Worm (Caenorhabditis elegans): ENCODE results near the gene dve-1.

dve-1 gene

DNA sequence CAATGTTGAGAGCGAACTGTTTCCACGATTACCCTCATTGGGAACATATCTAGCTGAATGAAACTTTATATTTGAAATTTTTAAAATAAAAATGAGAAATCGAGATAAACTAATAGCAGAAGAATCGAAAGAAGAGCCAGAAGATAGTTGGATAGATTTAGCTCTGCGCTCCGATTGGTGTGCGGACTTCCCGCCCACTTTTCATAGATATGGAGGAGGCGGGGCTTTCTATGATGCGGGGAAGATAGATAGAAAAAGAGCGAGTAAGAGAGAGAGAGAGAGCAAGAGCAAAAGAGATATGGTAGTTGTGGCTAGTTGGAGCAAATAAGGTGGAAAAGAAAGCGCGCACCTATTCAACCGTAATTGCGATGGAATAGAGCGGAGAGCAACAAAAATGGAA lies at the start of gene dve-1:
Gene dve-1 (minus strand): TSS at position 66 of the 400 bp plus-strand sequence.
- TF ChIP-seq dao-5 (tag; optimal IDR thresholded peaks at IDR 0.05), result no peak
- no peak for TF ChIP-seq him-1 (tag; optimal IDR thresholded peaks at IDR 0.05)
- TF ChIP-seq W03F9.2 (tag; optimal IDR thresholded peaks at IDR 0.05), result no peak

DNA sequence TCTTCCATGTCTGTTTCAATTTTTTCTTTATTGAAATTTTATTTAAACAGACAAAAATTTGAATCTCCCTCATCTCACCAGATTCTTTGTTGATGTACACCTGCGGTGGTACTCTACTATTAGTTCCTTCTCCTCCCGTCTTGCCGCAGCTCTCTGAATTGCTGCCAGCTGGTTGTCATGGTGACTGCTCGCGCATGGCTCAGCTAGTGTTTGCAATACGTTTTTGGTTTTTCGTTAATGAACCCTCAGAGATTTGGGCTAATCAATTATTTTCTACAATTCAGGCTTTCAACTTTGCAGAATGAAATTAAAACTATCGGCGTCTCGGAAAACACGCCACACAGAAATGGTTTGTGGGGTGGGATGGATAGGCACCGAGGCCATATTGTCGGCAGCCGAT lies 47.5 kb upstream of the dve-1 start, which contains the start of gene che-2:
Gene che-2 (plus strand): TSS at position 301 of the 400 bp plus-strand sequence.
- no peak for TF ChIP-seq W03F9.2 (tag; optimal IDR thresholded peaks at IDR 0.05)
- no peak for TF ChIP-seq him-1 (tag; optimal IDR thresholded peaks at IDR 0.05)
- no peak for TF ChIP-seq dao-5 (tag; optimal IDR thresholded peaks at IDR 0.05)

DNA sequence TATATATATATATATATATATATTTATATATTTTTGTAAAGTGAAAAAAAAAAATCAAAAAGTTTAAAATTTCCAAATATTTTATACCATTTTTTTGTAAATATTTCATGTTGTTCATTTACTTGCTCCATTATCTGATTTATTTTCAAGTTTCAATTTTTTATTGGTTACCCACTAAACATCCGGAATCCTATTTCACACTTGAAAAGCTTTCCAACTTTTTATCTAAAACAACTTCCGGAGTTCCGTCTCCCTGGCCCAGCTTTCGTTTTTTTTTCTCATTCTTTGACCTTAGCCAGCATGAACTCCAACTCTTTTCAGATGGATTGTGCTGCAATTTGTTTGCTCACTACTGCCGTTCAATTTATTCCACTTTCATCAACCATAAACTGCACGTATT lies 42.6 kb upstream of the dve-1 start, which contains the start of gene F38G1.3:
Gene F38G1.3 (plus strand): TSS at position 301 of the 400 bp plus-strand sequence.
- TF ChIP-seq him-1 (tag; optimal IDR thresholded peaks at IDR 0.05) (no peak), W03F9.2 (tag; optimal IDR thresholded peaks at IDR 0.05) (no peak), dao-5 (tag; optimal IDR thresholded peaks at IDR 0.05) (no peak)

DNA sequence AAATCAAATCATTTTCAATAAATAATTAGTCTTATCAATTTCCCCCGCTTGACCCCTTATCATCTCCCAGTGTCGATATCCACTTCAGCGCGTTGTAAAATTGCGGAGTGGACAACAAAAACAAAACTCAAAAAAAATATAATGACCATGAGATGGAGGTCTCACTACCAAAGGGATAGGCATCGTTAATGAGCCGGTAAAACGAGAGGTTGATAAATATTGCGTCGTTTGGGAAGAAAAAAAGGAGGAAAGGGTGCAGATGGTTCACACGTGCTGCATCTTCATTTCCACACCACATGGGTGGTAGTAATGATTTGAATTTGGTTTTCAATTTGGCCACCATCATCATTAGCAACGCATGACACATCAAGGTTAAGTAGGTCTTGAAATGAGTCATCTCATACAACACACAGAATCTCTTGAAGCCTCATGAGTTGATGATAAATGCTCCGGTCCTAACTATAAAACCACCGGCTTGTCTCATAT lies 33.8 kb upstream of the dve-1 start:
- TF ChIP-seq W03F9.2 (tag; optimal IDR thresholded peaks at IDR 0.05), result no peak
- TF ChIP-seq dao-5 (tag; optimal IDR thresholded peaks at IDR 0.05), result no peak
- no peak for TF ChIP-seq him-1 (tag; optimal IDR thresholded peaks at IDR 0.05)

DNA sequence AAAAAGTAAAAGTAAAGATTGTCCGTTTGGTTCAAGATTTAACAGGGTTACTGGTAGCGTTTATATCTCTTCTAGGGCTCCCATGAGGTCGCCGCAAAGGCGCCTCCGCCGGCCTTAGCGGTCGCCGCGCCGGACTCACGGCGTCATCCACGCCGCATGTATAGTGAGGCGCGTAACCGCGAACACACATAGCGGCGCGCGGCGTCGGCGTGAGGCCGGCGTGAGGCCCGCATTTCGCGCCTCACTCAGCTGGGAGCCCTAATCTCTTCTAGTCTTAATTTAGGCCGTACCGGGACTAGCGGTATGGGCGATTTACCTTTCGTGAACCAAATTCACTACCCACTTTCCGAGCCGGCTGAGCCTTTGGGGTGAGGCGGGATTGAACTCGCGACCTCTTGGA lies 28.0 kb upstream of the dve-1 start:
- TF ChIP-seq W03F9.2 (tag; optimal IDR thresholded peaks at IDR 0.05), result no peak
- no peak for TF ChIP-seq him-1 (tag; optimal IDR thresholded peaks at IDR 0.05)
- TF ChIP-seq dao-5 (tag; optimal IDR thresholded peaks at IDR 0.05), result no peak

DNA sequence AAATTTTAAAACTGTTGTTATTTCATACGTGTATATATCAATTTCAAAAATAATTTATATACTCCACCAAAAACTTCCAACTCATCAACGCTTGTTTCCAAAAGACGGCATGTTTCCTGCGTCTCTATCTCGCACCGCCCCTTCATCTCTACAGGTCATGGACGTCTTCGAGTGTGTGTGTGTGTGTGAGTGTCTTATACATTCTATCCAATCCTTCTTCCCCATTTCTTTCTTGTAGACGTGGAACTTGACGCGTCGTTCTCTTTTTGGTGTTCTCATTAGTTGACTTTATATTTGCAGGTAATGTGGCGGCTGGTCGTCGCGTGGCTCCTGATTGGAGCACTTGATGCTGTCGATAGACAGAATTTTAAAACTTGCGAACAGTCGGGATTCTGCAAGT lies 26.7 kb upstream of the dve-1 start, which contains the start of gene aagr-4:
Gene aagr-4 (plus strand): TSS at position 301 of the 400 bp plus-strand sequence.
- TF ChIP-seq dao-5 (tag; optimal IDR thresholded peaks at IDR 0.05) (no peak), W03F9.2 (tag; optimal IDR thresholded peaks at IDR 0.05) (no peak), him-1 (tag; optimal IDR thresholded peaks at IDR 0.05) (no peak)

DNA sequence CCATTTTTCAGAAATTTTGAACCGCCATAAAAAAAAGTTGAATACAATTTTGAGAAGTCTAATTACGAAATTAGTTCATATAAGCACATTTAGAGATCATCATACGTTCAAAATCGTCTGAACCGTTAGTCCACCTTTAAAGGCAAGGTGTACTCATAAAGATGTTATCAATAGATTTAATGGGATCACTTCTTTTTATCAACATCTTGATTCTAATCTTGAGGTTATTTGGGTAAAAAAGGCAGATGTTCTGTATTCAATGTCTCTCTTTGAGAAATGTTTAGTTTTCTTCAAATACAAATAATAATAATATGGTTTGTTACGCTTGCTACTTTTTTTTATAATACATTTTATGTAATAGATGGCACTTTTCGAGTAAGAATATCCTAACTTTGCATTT lies 25.7 kb upstream of the dve-1 start:
- TF ChIP-seq W03F9.2 (tag; optimal IDR thresholded peaks at IDR 0.05), result no peak
- TF ChIP-seq dao-5 (tag; optimal IDR thresholded peaks at IDR 0.05), result no peak
- TF ChIP-seq him-1 (tag; optimal IDR thresholded peaks at IDR 0.05), result no peak

DNA sequence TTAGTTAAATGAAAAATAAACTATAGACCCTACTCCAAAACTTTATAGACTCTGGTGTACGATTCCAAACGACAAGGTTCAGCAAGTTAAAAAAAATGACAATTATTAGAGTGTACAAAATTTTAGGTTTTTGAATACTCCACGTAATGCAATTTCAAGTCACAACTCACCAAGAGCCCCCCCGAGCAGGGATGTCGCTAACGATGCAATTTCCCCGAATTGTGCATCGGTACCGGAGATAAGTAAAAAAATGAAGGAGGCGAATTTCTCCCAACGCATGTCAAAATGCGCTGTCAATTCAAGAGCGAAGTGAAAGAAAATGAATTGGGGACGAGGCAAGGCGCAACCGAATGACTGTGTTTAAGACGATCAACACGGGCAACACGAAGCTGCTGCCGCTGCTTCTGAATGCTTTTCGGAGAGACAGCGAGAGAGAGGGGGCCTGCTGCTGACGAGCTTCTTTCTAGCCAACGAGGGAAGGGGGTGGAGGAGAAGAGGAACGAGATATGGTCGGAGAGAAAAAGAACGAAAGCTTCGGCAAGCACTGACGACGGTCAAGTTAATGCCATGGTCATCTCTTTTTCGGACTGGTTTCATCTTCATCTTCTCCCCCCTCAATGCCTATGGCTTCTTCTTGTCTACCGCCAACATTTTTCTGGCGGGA lies 23.7 kb upstream of the dve-1 start, which contains the start of gene abu-12:
Gene abu-12 (minus strand): TSS at position 472 of the 664 bp plus-strand sequence.
- TF ChIP-seq him-1 (tag; optimal IDR thresholded peaks at IDR 0.05), result no peak
- TF ChIP-seq dao-5 (tag; optimal IDR thresholded peaks at IDR 0.05), result no peak
- TF ChIP-seq W03F9.2 (tag; optimal IDR thresholded peaks at IDR 0.05), result no peak

DNA sequence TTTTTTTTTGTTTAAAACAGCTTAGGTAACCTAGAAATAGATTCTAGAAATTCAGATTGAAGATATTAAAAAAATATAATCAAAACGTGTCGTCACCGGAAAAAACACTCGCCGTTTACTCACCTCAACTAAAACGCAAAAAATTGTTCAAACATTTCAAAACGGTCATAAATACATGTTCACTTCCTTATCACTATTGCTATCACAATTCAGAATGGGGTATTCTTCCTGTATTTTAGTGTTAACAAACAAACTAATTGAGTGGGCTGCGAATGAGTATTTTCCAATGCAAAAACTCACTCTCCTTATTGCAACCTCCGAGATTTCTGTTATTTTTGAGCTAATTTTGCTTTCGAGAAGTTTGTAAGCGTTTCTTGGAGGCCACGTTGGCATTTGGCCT lies 16.2 kb upstream of the dve-1 start, which contains the start of gene F52D1.2:
Gene F52D1.2 (minus strand): TSS at position 393 of the 400 bp plus-strand sequence.
- TF ChIP-seq dao-5 (tag; optimal IDR thresholded peaks at IDR 0.05) (no peak), him-1 (tag; optimal IDR thresholded peaks at IDR 0.05) (no peak), W03F9.2 (tag; optimal IDR thresholded peaks at IDR 0.05) (no peak)

DNA sequence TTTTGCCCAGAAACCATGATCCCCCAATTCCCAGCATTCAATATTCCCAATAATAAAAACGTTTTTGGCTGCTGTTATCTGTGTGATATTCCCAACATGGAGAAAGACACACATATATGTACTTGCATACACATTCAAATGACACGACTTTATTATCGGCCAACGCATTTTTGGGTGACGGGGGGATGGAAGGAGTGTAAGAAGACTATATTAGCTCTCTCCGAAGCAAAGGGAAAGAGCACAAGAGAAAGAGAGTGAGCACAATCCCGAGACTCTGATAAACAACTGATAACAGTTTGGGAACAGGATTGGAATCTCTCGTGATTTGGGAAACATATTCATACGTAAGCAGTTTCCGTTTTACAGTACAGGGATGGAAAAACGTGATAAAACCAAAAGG lies 6.8 kb upstream of the dve-1 start:
- TF ChIP-seq him-1 (tag; optimal IDR thresholded peaks at IDR 0.05), result no peak
- TF ChIP-seq dao-5 (tag; optimal IDR thresholded peaks at IDR 0.05), result no peak
- no peak for TF ChIP-seq W03F9.2 (tag; optimal IDR thresholded peaks at IDR 0.05)

DNA sequence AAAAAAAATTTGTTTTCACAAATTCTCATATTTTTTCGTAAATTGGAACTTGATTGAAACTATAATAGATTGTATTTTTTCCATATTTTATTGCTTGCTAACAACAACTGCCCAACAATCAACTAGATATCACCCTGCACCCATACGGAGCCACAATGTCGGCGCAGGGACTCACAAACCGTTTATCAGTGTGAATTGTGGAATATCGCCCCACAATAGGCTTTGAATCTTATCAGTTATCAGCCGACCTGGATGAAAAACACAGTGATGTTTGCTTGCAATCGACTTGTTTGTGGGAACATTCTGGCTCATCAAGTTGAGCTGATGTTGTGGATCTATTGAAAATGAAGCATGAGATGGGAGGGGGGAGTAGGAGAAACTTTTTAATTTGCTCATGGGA lies 5.4 kb upstream of the dve-1 start:
- TF ChIP-seq dao-5 (tag; optimal IDR thresholded peaks at IDR 0.05) (no peak), W03F9.2 (tag; optimal IDR thresholded peaks at IDR 0.05) (no peak), him-1 (tag; optimal IDR thresholded peaks at IDR 0.05) (no peak)

DNA sequence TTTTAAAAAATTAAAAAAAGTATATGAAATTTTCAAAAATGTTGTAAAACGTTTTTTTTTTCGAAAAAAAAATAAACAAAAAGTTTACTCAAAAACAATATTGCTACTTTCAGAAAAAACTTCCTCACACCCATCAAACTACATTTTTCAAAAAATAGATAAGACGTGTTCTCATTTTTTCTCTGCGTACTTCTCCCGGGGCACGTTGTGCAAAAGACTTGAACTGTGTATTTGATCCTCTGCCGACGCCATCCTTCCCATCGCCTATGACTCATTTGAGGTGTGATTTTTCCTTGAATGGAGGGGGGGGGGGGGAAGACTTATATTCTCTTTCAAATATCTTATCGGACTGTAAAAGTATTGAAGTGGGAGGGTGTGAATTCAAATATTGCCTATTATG lies 4.8 kb upstream of the dve-1 start:
- TF ChIP-seq W03F9.2 (tag; optimal IDR thresholded peaks at IDR 0.05) (no peak), dao-5 (tag; optimal IDR thresholded peaks at IDR 0.05) (no peak), him-1 (tag; optimal IDR thresholded peaks at IDR 0.05) (no peak)

DNA sequence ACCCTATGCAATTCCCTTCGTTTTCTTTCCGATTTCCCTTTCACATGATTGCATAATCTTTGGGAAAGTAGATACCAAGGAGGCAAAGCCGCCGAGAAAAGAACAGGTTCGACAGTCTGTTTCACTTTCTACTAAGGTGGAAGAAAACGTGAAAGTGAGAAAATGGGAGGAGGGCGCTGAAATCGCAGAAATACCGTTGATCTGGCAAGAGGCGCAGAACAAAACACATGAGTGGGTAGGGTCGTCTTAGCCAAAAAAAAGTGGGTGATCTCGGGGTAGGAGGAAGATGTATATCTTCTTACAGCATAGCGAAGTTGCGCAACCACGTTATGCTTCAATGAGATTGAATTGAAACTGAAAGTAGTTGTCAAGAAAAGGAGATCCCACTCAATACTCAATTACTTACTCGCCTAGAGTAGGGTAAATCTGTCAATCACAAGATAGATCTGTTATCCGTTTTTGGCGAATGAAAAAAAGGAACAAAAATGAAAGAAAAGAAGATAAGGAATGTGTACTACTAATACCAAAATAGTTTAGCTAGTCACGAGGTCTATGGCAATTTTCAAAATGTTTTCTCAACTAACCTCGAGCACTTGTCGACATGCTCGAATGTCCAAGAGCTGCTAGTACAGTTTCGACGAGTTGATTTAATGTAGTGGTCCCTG lies 451 bp downstream of the dve-1 start:
- no peak for TF ChIP-seq him-1 (tag; optimal IDR thresholded peaks at IDR 0.05)

DNA sequence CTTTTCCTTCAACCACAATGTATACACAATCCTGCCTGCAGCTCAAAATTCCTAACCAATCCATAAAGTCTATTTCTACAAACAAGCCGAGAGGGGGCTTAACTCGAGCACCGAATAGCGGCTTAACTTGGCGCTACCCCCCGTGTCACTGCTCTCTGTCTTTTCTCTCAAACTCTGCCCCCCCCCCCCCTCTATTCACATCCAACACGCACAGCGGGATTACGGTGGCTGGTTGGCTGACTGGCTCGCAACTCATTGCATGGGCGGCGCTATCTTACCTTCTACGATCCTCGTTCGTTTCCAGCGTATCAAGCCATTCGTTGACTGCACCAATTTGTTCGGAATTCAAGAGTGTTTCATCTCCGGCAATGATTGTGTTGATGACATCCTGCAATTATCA lies 2.0 kb downstream of the dve-1 start:
- no peak for TF ChIP-seq dao-5 (tag; optimal IDR thresholded peaks at IDR 0.05)
- no peak for TF ChIP-seq W03F9.2 (tag; optimal IDR thresholded peaks at IDR 0.05)
- no peak for TF ChIP-seq him-1 (tag; optimal IDR thresholded peaks at IDR 0.05)

All from whole organism, L4/young adult.